Fruit fly (Drosophila melanogaster) whole organism: ENCODE data around the gene hydra.

Experiments used
- Dll ChIP-seq: fragments of >200 bp; optimal IDR thresholded peaks from 2 replicates; lab custom pipeline; 2017
- EcR ChIP-seq, 2 experiments: fragments of >200 bp; optimal IDR thresholded peaks; 2 replicates each; lab custom pipeline; 2017; ENCODE audit warnings: missing biosample characterization in 2 of 2, missing genetic modification characterization in 2 of 2, missing genetic modification reagents in 2 of 2
- pan ChIP-seq: fragments of >200 bp; optimal IDR thresholded peaks from 2 replicates; lab custom pipeline; 2017
- psq ChIP-seq: fragments of >200 bp; optimal IDR thresholded peaks from 2 replicates; lab custom pipeline; 2017

DNA sequence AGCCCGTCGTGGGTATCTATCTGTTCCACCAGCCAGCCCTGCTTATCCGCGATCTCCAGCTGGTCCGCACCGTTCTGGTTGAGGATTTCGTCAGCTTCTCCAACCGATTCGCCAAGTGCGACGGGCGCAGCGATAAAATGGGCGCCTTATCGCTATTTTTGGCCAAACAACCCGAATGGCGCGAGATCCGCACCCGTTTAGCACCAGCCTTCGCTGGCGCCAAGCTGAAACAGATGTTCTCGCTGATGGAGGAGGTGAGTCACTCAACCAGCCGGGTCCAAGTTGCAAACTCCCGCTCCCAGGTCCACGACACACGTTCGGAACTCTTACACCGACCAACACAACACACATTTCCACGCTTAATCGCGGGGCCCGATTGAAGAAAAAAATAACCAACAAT is 18.2 kb downstream of the hydra start:
- no peak for TF ChIP-seq pan (lab: Kevin White, UChicago)
- no peak for TF ChIP-seq EcR (GFP tag; optimal IDR thresholded peaks at IDR 0.05; lab: Kevin White, UChicago)
- TF ChIP-seq Dll (lab: Kevin White, UChicago), result no peak
- TF ChIP-seq psq (lab: Kevin White, UChicago), result no peak
